Worm (Caenorhabditis elegans) whole organism, L3 larva: Measurements from ENCODE around the gene scc-1.

Experiments
- R02D3.7 ChIP-seq: fragments of 150-350 bp; optimal IDR thresholded peaks from 2 replicates; lab custom pipeline; 2014; ENCODE audit warnings: missing biosample characterization, missing genetic modification characterization
- ZK546.5 ChIP-seq: sonication (generic microtip); optimal IDR thresholded peaks from 2 replicates; lab custom pipeline; 2017; ENCODE audit warnings: missing biosample characterization, missing genetic modification characterization
- ama-1 ChIP-seq: fragments of 150-350 bp; optimal IDR thresholded peaks from 2 replicates; lab custom pipeline; 2018
- ceh-28 ChIP-seq: fragments of 150-350 bp; optimal IDR thresholded peaks from 2 replicates; lab custom pipeline; 2014; ENCODE audit warnings: missing biosample characterization, missing genetic modification reagents, missing genetic modification characterization
- ceh-82 ChIP-seq: fragments of 150-350 bp; optimal IDR thresholded peaks from 2 replicates; lab custom pipeline; 2014; ENCODE audit warnings: missing biosample characterization, missing genetic modification characterization
- daf-12 ChIP-seq: fragments of 150-350 bp; optimal IDR thresholded peaks from 2 replicates; lab custom pipeline; 2014; ENCODE audit warnings: missing biosample characterization, missing genetic modification reagents, missing genetic modification characterization
- egl-27 ChIP-seq: sonication (generic microtip); optimal IDR thresholded peaks from 4 replicates; lab custom pipeline; 2017; ENCODE audit warnings: missing biosample characterization, missing genetic modification reagents, missing genetic modification characterization
- egl-5 ChIP-seq: fragments of 150-350 bp; optimal IDR thresholded peaks from 2 replicates; lab custom pipeline; 2017; ENCODE audit warnings: missing biosample characterization, missing genetic modification reagents, missing genetic modification characterization, inconsistent platforms
- elt-1 ChIP-seq: fragments of 150-350 bp; optimal IDR thresholded peaks from 2 replicates; lab custom pipeline; 2014; ENCODE audit warnings: missing biosample characterization, missing genetic modification characterization
- elt-3 ChIP-seq, 3 experiments: fragments of 150-350 bp in 1 of 3; sonication (generic microtip) in 2 of 3; optimal IDR thresholded peaks; 2 replicates in 2 of 3; 4 replicates in 1 of 3; lab custom pipeline; 2014 to 2017; ENCODE audit warnings: missing biosample characterization in 3 of 3, missing genetic modification characterization in 3 of 3
- hmg-11 ChIP-seq: sonication (generic microtip); optimal IDR thresholded peaks from 2 replicates; lab custom pipeline; 2016; ENCODE audit warnings: missing genetic modification characterization, missing compliant biosample characterization
- lin-15B ChIP-seq: fragments of 150-350 bp; optimal IDR thresholded peaks from 2 replicates; lab custom pipeline; 2014; ENCODE audit warnings: missing biosample characterization, missing genetic modification characterization
- lsy-12 ChIP-seq: sonication (generic microtip); optimal IDR thresholded peaks from 2 replicates; lab custom pipeline; 2016; ENCODE audit warnings: mild to moderate bottlenecking, missing genetic modification characterization, missing compliant biosample characterization
- mdl-1 ChIP-seq: fragments of 150-350 bp; optimal IDR thresholded peaks from 2 replicates; lab custom pipeline; 2014; ENCODE audit warnings: missing biosample characterization, missing genetic modification characterization
- mml-1 ChIP-seq: fragments of 150-350 bp; sonication (generic microtip); optimal IDR thresholded peaks from 3 replicates; lab custom pipeline; 2014; ENCODE audit warnings: missing biosample characterization, missing genetic modification characterization
- nhr-25 ChIP-seq: sonication (generic microtip); optimal IDR thresholded peaks from 2 replicates; lab custom pipeline; 2017; ENCODE audit warnings: missing biosample characterization, missing genetic modification characterization
- nhr-43 ChIP-seq: sonication (generic microtip); optimal IDR thresholded peaks from 2 replicates; lab custom pipeline; 2016; ENCODE audit warnings: mild to moderate bottlenecking, missing genetic modification characterization, missing compliant biosample characterization; ENCODE audit not compliant: poor library complexity, severe bottlenecking
- nhr-67 ChIP-seq: fragments of 150-350 bp; optimal IDR thresholded peaks from 2 replicates; lab custom pipeline; 2014; ENCODE audit warnings: missing biosample characterization, missing genetic modification characterization
- nhr-77 ChIP-seq: fragments of 150-350 bp; optimal IDR thresholded peaks from 2 replicates; lab custom pipeline; 2014; ENCODE audit warnings: missing biosample characterization, missing genetic modification characterization
- sea-2 ChIP-seq: fragments of 150-350 bp; sonication (generic microtip); optimal IDR thresholded peaks from 4 replicates; lab custom pipeline; 2014; ENCODE audit warnings: missing biosample characterization, missing genetic modification reagents, missing genetic modification characterization
- snpc-4 ChIP-seq: fragments of 150-350 bp; optimal IDR thresholded peaks from 2 replicates; lab custom pipeline; 2014; ENCODE audit warnings: missing biosample characterization, missing genetic modification characterization
- unc-39 ChIP-seq: sonication (generic microtip); optimal IDR thresholded peaks from 4 replicates; lab custom pipeline; 2017; ENCODE audit warnings: missing biosample characterization, missing genetic modification characterization
- unc-62 ChIP-seq: fragments of 150-350 bp; sonication (generic microtip); optimal IDR thresholded peaks from 4 replicates; lab custom pipeline; 2014; ENCODE audit warnings: missing biosample characterization, missing genetic modification reagents, missing genetic modification characterization
- zag-1 ChIP-seq: fragments of 150-350 bp; optimal IDR thresholded peaks from 2 replicates; lab custom pipeline; 2014; ENCODE audit warnings: missing biosample characterization, missing genetic modification characterization
- ztf-4 ChIP-seq: fragments of 150-350 bp; optimal IDR thresholded peaks from 2 replicates; lab custom pipeline; 2014; ENCODE audit warnings: missing biosample characterization, missing genetic modification characterization

The scc-1 gene

ce11 chrII:4748374-4748773 lies 49.9 kb downstream of the scc-1 start:
- TF ChIP-seq mdl-1 = no peak
- no peak for TF ChIP-seq snpc-4 (tag; lab: Kevin White, UChicago)
- peak; percentile 54 for TF ChIP-seq lsy-12 (tag; lab: Kevin White, UChicago)
- peak; percentile 68 for TF ChIP-seq nhr-25 (tag; lab: Kevin White, UChicago)
- TF ChIP-seq unc-62 (GFP tag; lab: Kevin White, UChicago) = no peak
- TF ChIP-seq egl-27 (tag; lab: Kevin White, UChicago) = no peak
- TF ChIP-seq hmg-11 (tag; lab: Kevin White, UChicago) = no peak
- no peak for TF ChIP-seq mml-1
- peak; percentile 6 for TF ChIP-seq ztf-4 (tag; lab: Kevin White, UChicago)
- no peak for TF ChIP-seq lin-15B (tag; lab: Kevin White, UChicago)
- no peak for TF ChIP-seq nhr-67
- TF ChIP-seq ceh-28 = no peak
- TF ChIP-seq sea-2 (GFP tag; lab: Kevin White, UChicago) = no peak
- peak; percentile 57 for TF ChIP-seq nhr-43 (tag; lab: Kevin White, UChicago)
- no peak for TF ChIP-seq ZK546.5 (tag; lab: Kevin White, UChicago)
- TF ChIP-seq ama-1 = no peak
- TF ChIP-seq unc-39 (tag; lab: Kevin White, UChicago) = no peak
- TF ChIP-seq daf-12 = no peak

ce11 chrII:4749581-4749980 lies 51.1 kb downstream of the scc-1 start, which contains the start of gene F41C3.2:
Gene F41C3.2 (plus strand): TSS chrII:4749968.
- TF ChIP-seq elt-1 (tag; lab: Kevin White, UChicago) (no peak), unc-62 (GFP tag; lab: Kevin White, UChicago) (no peak), ceh-82 (tag; lab: Kevin White, UChicago) (no peak), egl-5 (tag; lab: Kevin White, UChicago) (no peak), elt-3 (tag; optimal IDR thresholded peaks at IDR 0.05; lab: Kevin White, UChicago) (peak in 1 of 3 experiments; percentile 2), nhr-77 (no peak), zag-1 (no peak), nhr-25 (tag; lab: Kevin White, UChicago) (peak; percentile 46), R02D3.7 (no peak)
